Fruit fly (Drosophila melanogaster) whole organism, embryonic: ENCODE data around the gene CG34148.

Source experiments
- Adf1 ChIP-seq: fragments of 200-800 bp; sonication (Bioruptor generic); IDR thresholded peaks from 2 replicates; pipeline ENCODE4 v1.3.6; 2022; ENCODE audit warnings: missing biosample characterization, missing genetic modification characterization
- Awh ChIP-seq: fragments of 200-800 bp; sonication (Bioruptor generic); IDR thresholded peaks from 2 replicates; pipeline ENCODE4, ENCODE4 v1.3.6; 2022; ENCODE audit warnings: missing biosample characterization, missing genetic modification characterization
- Bdp1 ChIP-seq: fragments of 200-800 bp; sonication (Bioruptor generic); optimal IDR thresholded peaks from 3 replicates; lab custom pipeline; 2016; ENCODE audit warnings: missing biosample characterization, missing genetic modification characterization
- CG10274 ChIP-seq: fragments of 200-800 bp; sonication (Bioruptor generic); optimal IDR thresholded peaks from 3 replicates; lab custom pipeline; 2017; ENCODE audit warnings: missing biosample characterization, mild to moderate bottlenecking, missing genetic modification characterization
- CG11695 ChIP-seq: fragments of 200-800 bp; sonication (Bioruptor generic); IDR thresholded peaks from 3 replicates; pipeline ENCODE4 v1.3.6; 2022; ENCODE audit warnings: missing biosample characterization, missing genetic modification characterization
- CG1233 ChIP-seq: fragments of 200-800 bp; sonication (Bioruptor generic); optimal IDR thresholded peaks from 4 replicates; lab custom pipeline; 2018; ENCODE audit warnings: missing biosample characterization, mild to moderate bottlenecking, missing genetic modification characterization
- CG14965 ChIP-seq: fragments of 200-800 bp; sonication (Bioruptor generic); optimal IDR thresholded peaks from 2 replicates; lab custom pipeline; 2016; ENCODE audit warnings: missing biosample characterization, missing genetic modification characterization, borderline replicate concordance
- CG16863 ChIP-seq: fragments of 200-800 bp; sonication (Bioruptor generic); optimal IDR thresholded peaks from 3 replicates; lab custom pipeline; 2016; ENCODE audit warnings: missing biosample characterization, missing genetic modification characterization
- CG17186 ChIP-seq: fragments of 200-800 bp; sonication (Bioruptor generic); optimal IDR thresholded peaks from 3 replicates; lab custom pipeline; 2017; ENCODE audit warnings: missing biosample characterization, missing genetic modification reagents, missing genetic modification characterization
- CG3407 ChIP-seq: fragments of 200-800 bp; sonication (Bioruptor generic); optimal IDR thresholded peaks from 2 replicates; lab custom pipeline; 2018; ENCODE audit warnings: missing biosample characterization, mild to moderate bottlenecking, missing genetic modification characterization
- CG34224 ChIP-seq: fragments of 200-800 bp; sonication (Bioruptor generic); IDR thresholded peaks from 3 replicates; pipeline ENCODE4 v1.3.6; 2022; ENCODE audit warnings: missing biosample characterization, missing genetic modification characterization; ENCODE audit not compliant: partially characterized antibody
- CG5180 ChIP-seq: fragments of 200-800 bp; sonication (Bioruptor generic); optimal IDR thresholded peaks from 3 replicates; lab custom pipeline; 2017; ENCODE audit warnings: missing biosample characterization, missing genetic modification characterization, mild to moderate bottlenecking, moderate library complexity, missing genetic modification reagents
- CG7271 ChIP-seq: fragments of 200-800 bp; sonication (Bioruptor generic); optimal IDR thresholded peaks from 2 replicates; lab custom pipeline; 2018; ENCODE audit warnings: missing biosample characterization, mild to moderate bottlenecking, missing genetic modification characterization, moderate library complexity
- CG7556 ChIP-seq: fragments of 200-800 bp; sonication (Bioruptor generic); optimal IDR thresholded peaks from 2 replicates; lab custom pipeline; 2017; ENCODE audit warnings: missing biosample characterization, mild to moderate bottlenecking, missing genetic modification characterization
- CG7745 ChIP-seq: fragments of 200-800 bp; sonication (Bioruptor generic); optimal IDR thresholded peaks from 2 replicates; lab custom pipeline; 2018; ENCODE audit warnings: missing biosample characterization, mild to moderate bottlenecking, missing genetic modification characterization, moderate library complexity
- CG7963 ChIP-seq: fragments of 200-800 bp; sonication (Bioruptor generic); IDR thresholded peaks from 3 replicates; pipeline ENCODE4 v1.3.6; 2022; ENCODE audit warnings: missing biosample characterization, missing genetic modification characterization; ENCODE audit not compliant: partially characterized antibody
- CG7987 ChIP-seq: fragments of 200-800 bp; sonication (Bioruptor generic); optimal IDR thresholded peaks from 2 replicates; lab custom pipeline; 2018; ENCODE audit warnings: missing biosample characterization, mild to moderate bottlenecking, missing genetic modification characterization, moderate library complexity
- CG9817 ChIP-seq: fragments of 200-800 bp; sonication (Bioruptor generic); optimal IDR thresholded peaks from 2 replicates; lab custom pipeline; 2018; ENCODE audit warnings: missing biosample characterization, mild to moderate bottlenecking, missing genetic modification characterization, moderate library complexity
- Dip3 ChIP-seq: fragments of 200-800 bp; sonication (Bioruptor generic); optimal IDR thresholded peaks from 3 replicates; lab custom pipeline; 2016; ENCODE audit warnings: missing biosample characterization, missing genetic modification characterization
- E2f1 ChIP-seq: fragments of 200-800 bp; sonication (Bioruptor generic); IDR thresholded peaks from 2 replicates; pipeline ENCODE4 v1.3.6; 2022; ENCODE audit warnings: missing biosample characterization, missing genetic modification characterization
- Gug ChIP-seq: fragments of 200-800 bp; sonication (Bioruptor generic); IDR thresholded peaks from 4 replicates; pipeline ENCODE4 v1.3.6; 2022; ENCODE audit warnings: missing biosample characterization, missing genetic modification characterization
- MBD-R2 ChIP-seq: fragments of 200-800 bp; sonication (Bioruptor generic); IDR thresholded peaks from 2 replicates; pipeline ENCODE4 v1.3.6; 2022; ENCODE audit warnings: missing biosample characterization, missing genetic modification characterization
- NK7.1 ChIP-seq: fragments of 200-800 bp; sonication (Bioruptor generic); optimal IDR thresholded peaks from 3 replicates; lab custom pipeline; 2016; ENCODE audit warnings: missing biosample characterization, missing genetic modification characterization
- Oli ChIP-seq: fragments of 200-800 bp; sonication (Bioruptor generic); optimal IDR thresholded peaks from 2 replicates; lab custom pipeline; 2018; ENCODE audit warnings: missing biosample characterization, mild to moderate bottlenecking, missing genetic modification characterization, moderate library complexity
- Taf1 ChIP-seq: fragments of 200-800 bp; sonication (Bioruptor generic); IDR thresholded peaks from 2 replicates; pipeline ENCODE4 v1.3.6; 2022; ENCODE audit warnings: missing biosample characterization, missing genetic modification characterization
- ara ChIP-seq: fragments of 200-800 bp; sonication (Bioruptor generic); IDR thresholded peaks from 2 replicates; pipeline ENCODE4 v1.3.6; 2022; ENCODE audit warnings: missing biosample characterization, missing genetic modification characterization
- ato ChIP-seq: fragments of 200-800 bp; sonication (Bioruptor generic); IDR thresholded peaks from 2 replicates; pipeline ENCODE4 v1.3.6; 2022; ENCODE audit warnings: missing biosample characterization, missing genetic modification characterization; ENCODE audit not compliant: partially characterized antibody
- az2 ChIP-seq: fragments of 200-800 bp; sonication (Bioruptor generic); optimal IDR thresholded peaks from 3 replicates; lab custom pipeline; 2016; ENCODE audit warnings: missing biosample characterization, missing genetic modification characterization
- chif ChIP-seq, 2 experiments: fragments of 200-800 bp; sonication (Bioruptor generic); optimal IDR thresholded peaks; 3 replicates each; lab custom pipeline; 2016; ENCODE audit warnings: missing biosample characterization in 2 of 2, missing genetic modification characterization in 2 of 2
- corto ChIP-seq: fragments of 200-800 bp; sonication (Bioruptor generic); optimal IDR thresholded peaks from 2 replicates; lab custom pipeline; 2016; ENCODE audit warnings: missing biosample characterization, mild to moderate bottlenecking, missing genetic modification characterization, moderate library complexity
- esg ChIP-seq: fragments of 200-800 bp; sonication (Bioruptor generic); conservative IDR thresholded peaks from 2 replicates; pipeline ENCODE4 v1.3.6; 2022; ENCODE audit warnings: missing biosample characterization, missing genetic modification characterization
- eve ChIP-seq, 2 experiments: fragments of >200 bp; optimal IDR thresholded peaks; 2 replicates each; lab custom pipeline; 2017; ENCODE audit warnings: missing biosample characterization in 2 of 2, missing genetic modification characterization in 2 of 2
- ewg ChIP-seq: fragments of 200-800 bp; sonication (Bioruptor generic); optimal IDR thresholded peaks from 3 replicates; lab custom pipeline; 2017; ENCODE audit warnings: mild to moderate bottlenecking, missing biosample characterization, missing genetic modification reagents, missing genetic modification characterization
- fd64A ChIP-seq: fragments of 200-800 bp; sonication (Bioruptor generic); optimal IDR thresholded peaks from 3 replicates; lab custom pipeline; 2018; ENCODE audit warnings: missing biosample characterization, mild to moderate bottlenecking, missing genetic modification characterization
- gsb ChIP-seq: fragments of 200-800 bp; sonication (Bioruptor generic); IDR thresholded peaks from 2 replicates; pipeline ENCODE4 v1.3.6; 2022; ENCODE audit warnings: missing biosample characterization, missing genetic modification characterization
- ham ChIP-seq: fragments of 200-800 bp; sonication (Bioruptor generic); IDR thresholded peaks from 2 replicates; pipeline ENCODE4 v1.3.6; 2022; ENCODE audit warnings: missing biosample characterization, missing genetic modification characterization
- ind ChIP-seq: fragments of 200-800 bp; sonication (Bioruptor generic); optimal IDR thresholded peaks from 3 replicates; lab custom pipeline; 2016; ENCODE audit warnings: missing biosample characterization, missing genetic modification characterization
- insv ChIP-seq, 2 experiments: fragments of 200-800 bp; sonication (Bioruptor generic); optimal IDR thresholded peaks; 3 replicates each; lab custom pipeline; 2016 to 2018; ENCODE audit warnings: missing biosample characterization in 2 of 2, missing genetic modification characterization in 2 of 2
- ken ChIP-seq: fragments of 200-800 bp; sonication (Bioruptor generic); IDR thresholded peaks from 3 replicates; pipeline ENCODE4 v1.3.6; 2022; ENCODE audit warnings: missing biosample characterization, missing genetic modification characterization
- kni ChIP-seq: fragments of 200-800 bp; sonication (Bioruptor generic); optimal IDR thresholded peaks from 3 replicates; lab custom pipeline; 2017; ENCODE audit warnings: mild to moderate bottlenecking, missing biosample characterization, missing genetic modification reagents, missing genetic modification characterization
- lab ChIP-seq: fragments of 200-800 bp; sonication (Bioruptor generic); optimal IDR thresholded peaks from 3 replicates; lab custom pipeline; 2017; ENCODE audit warnings: missing biosample characterization, missing genetic modification characterization, mild to moderate bottlenecking, moderate library complexity, missing genetic modification reagents
- nerfin-1 ChIP-seq: fragments of 200-800 bp; sonication (Bioruptor generic); optimal IDR thresholded peaks from 3 replicates; lab custom pipeline; 2019; ENCODE audit warnings: missing biosample characterization, mild to moderate bottlenecking, missing genetic modification characterization, moderate library complexity
- odd ChIP-seq: fragments of 200-800 bp; sonication (Bioruptor generic); optimal IDR thresholded peaks from 2 replicates; lab custom pipeline; 2017; ENCODE audit warnings: missing biosample characterization, mild to moderate bottlenecking, missing genetic modification characterization
- onecut ChIP-seq: fragments of 200-800 bp; sonication (Bioruptor generic); IDR thresholded peaks from 2 replicates; pipeline ENCODE4 v1.3.6; 2022; ENCODE audit warnings: missing biosample characterization, missing genetic modification characterization
- psq ChIP-seq: fragments of 200-800 bp; sonication (Bioruptor generic); optimal IDR thresholded peaks from 2 replicates; lab custom pipeline; 2017; ENCODE audit warnings: missing biosample characterization, missing genetic modification characterization
- sqz ChIP-seq: fragments of 200-800 bp; sonication (Bioruptor generic); optimal IDR thresholded peaks from 3 replicates; lab custom pipeline; 2018; ENCODE audit warnings: missing biosample characterization, mild to moderate bottlenecking, missing genetic modification characterization
- twi ChIP-seq: fragments of 200-800 bp; optimal IDR thresholded peaks from 2 replicates; lab custom pipeline; 2019; ENCODE audit warnings: missing biosample characterization, mild to moderate bottlenecking, missing genetic modification characterization, moderate library complexity
- unc-4 ChIP-seq: fragments of 200-800 bp; sonication (Bioruptor generic); IDR thresholded peaks from 2 replicates; pipeline ENCODE4 v1.3.6; 2022; ENCODE audit warnings: missing biosample characterization, missing genetic modification characterization; ENCODE audit not compliant: partially characterized antibody
- wdn ChIP-seq: fragments of 200-800 bp; sonication (Bioruptor generic); IDR thresholded peaks from 2 replicates; pipeline ENCODE4 v1.3.6; 2022; ENCODE audit warnings: missing biosample characterization, missing genetic modification characterization
- zfh1 ChIP-seq: fragments of 200-800 bp; sonication (Bioruptor generic); IDR thresholded peaks from 3 replicates; pipeline ENCODE4 v1.3.6; 2022; ENCODE audit warnings: missing biosample characterization, missing genetic modification characterization

Gene CG34148

DNA sequence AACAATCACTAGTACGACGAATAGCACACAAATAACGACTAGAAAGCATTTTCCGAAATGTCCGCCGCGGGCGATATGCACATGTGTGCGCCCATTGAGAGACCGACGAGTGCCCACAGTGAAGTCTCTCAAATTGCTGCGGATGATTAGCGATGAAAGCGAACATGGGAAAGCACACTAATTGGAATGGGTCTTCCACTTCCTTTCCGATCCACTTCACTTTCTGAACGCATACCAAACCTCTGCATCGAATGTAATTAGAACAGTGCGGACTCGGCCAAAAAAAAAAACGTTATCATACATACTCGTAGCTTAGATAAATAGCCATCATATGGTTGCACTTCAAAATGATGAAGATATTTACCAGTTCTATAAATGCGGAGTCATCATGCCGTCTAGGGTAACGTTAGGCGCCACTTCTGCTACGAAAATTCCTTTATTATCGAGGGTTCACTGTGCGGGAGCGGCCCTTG lies 28.5 kb downstream of the CG34148 start (continued):
- 0 out of 4 replicates have a peak, but pooled peaks have one; percentile 36 for TF ChIP-seq Gug (GFP tag; lab: Robert Waterston, UW)
- peak; percentile 63 for TF ChIP-seq ara (GFP tag; lab: Robert Waterston, UW)
- peak; percentile 7 for TF ChIP-seq odd (GFP tag; lab: Kevin White, UChicago)
- TF ChIP-seq esg (GFP tag; lab: Robert Waterston, UW): peak; percentile 27; the same call in 1 of the 2 replicates
- TF ChIP-seq Adf1 (GFP tag; lab: Robert Waterston, UW): no peak
- TF ChIP-seq eve (GFP tag; optimal IDR thresholded peaks at IDR 0.05; lab: Kevin White, UChicago): peak in 1 of 2 experiments; percentile 77
- peak; percentile 38 for TF ChIP-seq lab (GFP tag; lab: Kevin White, UChicago)
- TF ChIP-seq corto (GFP tag; lab: Kevin White, UChicago): no peak
- peak; percentile 84 for TF ChIP-seq twi (tag; lab: Kevin White, UChicago)
- TF ChIP-seq sqz (GFP tag; lab: Kevin White, UChicago): no peak
- no peak for TF ChIP-seq CG7987 (GFP tag; lab: Kevin White, UChicago)
- TF ChIP-seq az2: peak; percentile 42
- no peak for TF ChIP-seq onecut
- TF ChIP-seq Dip3: no peak
- TF ChIP-seq E2f1 (GFP tag; lab: Robert Waterston, UW): no peak
- TF ChIP-seq psq (GFP tag; lab: Kevin White, UChicago): no peak
- peak; percentile 60 for TF ChIP-seq CG16863
- no peak for TF ChIP-seq ato
- peak; percentile 36 for TF ChIP-seq nerfin-1 (tag; lab: Kevin White, UChicago)
- no peak for TF ChIP-seq wdn
- TF ChIP-seq ham (GFP tag; lab: Robert Waterston, UW): no peak
- no peak for TF ChIP-seq NK7.1
- TF ChIP-seq CG7963 (GFP tag; lab: Robert Waterston, UW): no peak
- peak; percentile 30 for TF ChIP-seq kni
- TF ChIP-seq CG14965 (GFP tag; lab: Kevin White, UChicago): no peak
- peak; percentile 51 for TF ChIP-seq CG7556
- peak; percentile 51 for TF ChIP-seq Oli (tag; lab: Kevin White, UChicago)
- no peak for TF ChIP-seq CG17186 (GFP tag; lab: Kevin White, UChicago)
- 0 out of 3 replicates have a peak, but pooled peaks have one; percentile 25 for TF ChIP-seq CG11695 (GFP tag; lab: Robert Waterston, UW)
- peak; percentile 64; the same call in 1 of the 3 replicates for TF ChIP-seq ken
- TF ChIP-seq zfh1 (GFP tag; lab: Robert Waterston, UW): no peak
- peak; percentile 8 for TF ChIP-seq ind
- TF ChIP-seq MBD-R2 (GFP tag; lab: Robert Waterston, UW): peak; percentile 21; the same call in 1 of the 2 replicates
- TF ChIP-seq gsb (GFP tag; lab: Robert Waterston, UW): no peak
- no peak for TF ChIP-seq CG9817 (tag; lab: Kevin White, UChicago)
- peak; percentile 22 for TF ChIP-seq fd64A
- TF ChIP-seq CG5180 (GFP tag; lab: Kevin White, UChicago): peak; percentile 3
- no peak for TF ChIP-seq CG1233 (GFP tag; lab: Kevin White, UChicago)
- TF ChIP-seq Taf1 (GFP tag; lab: Robert Waterston, UW): no peak
- no peak for TF ChIP-seq CG34224 (GFP tag; lab: Robert Waterston, UW)
- peak; percentile 37 to 67 for TF ChIP-seq chif (GFP tag; optimal IDR thresholded peaks at IDR 0.05; lab: Kevin White, UChicago)
- peak; percentile 25 for TF ChIP-seq ewg
- TF ChIP-seq unc-4 (GFP tag; lab: Robert Waterston, UW): no peak
- peak; percentile 49; the same call in 1 of the 2 replicates for TF ChIP-seq Awh (GFP tag; lab: Robert Waterston, UW)
- no peak for TF ChIP-seq CG7745 (tag; lab: Kevin White, UChicago)
- TF ChIP-seq CG3407 (GFP tag; lab: Kevin White, UChicago): peak; percentile 20
- peak in 1 of 2 experiments; percentile 7 for TF ChIP-seq insv (GFP tag; optimal IDR thresholded peaks at IDR 0.05; lab: Kevin White, UChicago)
- no peak for TF ChIP-seq CG10274 (GFP tag; lab: Kevin White, UChicago)
- TF ChIP-seq CG7271 (tag; lab: Kevin White, UChicago): no peak
- TF ChIP-seq Bdp1: no peak
